Fruit fly (Drosophila melanogaster): ENCODE results near the gene Rab39.

dm6 chrX:7744036-7744435 is 9.3 kb downstream of the Rab39 start:
- TF ChIP-seq h (optimal IDR thresholded peaks at IDR 0.05), result no peak
- no peak for TF ChIP-seq psq (optimal IDR thresholded peaks at IDR 0.05)
- no peak for TF ChIP-seq insv (optimal IDR thresholded peaks at IDR 0.05)
- no peak for TF ChIP-seq Sin3A (optimal IDR thresholded peaks at IDR 0.05)
- TF ChIP-seq Myc (optimal IDR thresholded peaks at IDR 0.05), result no peak
- no peak for TF ChIP-seq ttk (optimal IDR thresholded peaks at IDR 0.05)

All from Kc167 (cell line).